Worm (Caenorhabditis elegans): ENCODE data around the gene egli-1.

DNA sequence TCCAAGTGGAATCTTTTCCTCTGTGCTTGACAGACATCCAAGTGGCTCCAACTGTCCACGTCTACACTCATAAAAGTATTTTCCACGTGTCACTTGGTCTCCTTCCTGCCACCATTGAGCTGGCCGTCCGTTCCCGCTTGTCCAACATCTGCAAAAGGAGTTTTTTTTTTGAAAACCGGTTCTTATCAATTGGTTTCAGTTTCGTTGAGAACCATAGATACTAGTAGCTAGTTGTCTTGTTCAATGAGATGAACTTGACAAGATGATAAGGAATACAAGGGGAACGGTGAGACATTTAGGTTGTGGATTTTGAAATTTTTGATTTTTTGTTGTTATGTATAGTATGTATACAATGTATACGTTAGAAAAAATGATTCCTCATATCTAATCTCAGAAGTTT lies 22.0 kb downstream of the egli-1 start:
- no peak for TF ChIP-seq cog-1 (tag; optimal IDR thresholded peaks at IDR 0.05)
- TF ChIP-seq klf-2 (GFP tag; conservative IDR thresholded peaks at IDR 0.05): no peak
- no peak for TF ChIP-seq flt-1 (GFP tag; IDR thresholded peaks at IDR 0.05)
- TF ChIP-seq ztf-23 (GFP tag; IDR thresholded peaks at IDR 0.05): no peak

All from whole organism, midembryonic.